Worm (Caenorhabditis elegans): ENCODE data around the gene F54D10.5.

- TF ChIP-seq lin-11 (tag; optimal IDR thresholded peaks at IDR 0.05): no peak
- TF ChIP-seq hlh-30 (tag; optimal IDR thresholded peaks at IDR 0.05; ENCODE audit: insufficient read depth): no peak
- TF ChIP-seq ceh-19 (GFP tag; optimal IDR thresholded peaks at IDR 0.05): no peak
Measured at ce11 chrII:3827801-3828200, 19.8 kb upstream of the F54D10.5 start, which contains the start of gene F54D10.8.

Data from whole organism, late embryonic.